Worm (Caenorhabditis elegans) whole organism, L2 larva: ENCODE data around the gene F20B10.3.

Experiments used
- ZK546.5 ChIP-seq: sonication (generic microtip); optimal IDR thresholded peaks from 2 replicates; lab custom pipeline; 2017; ENCODE audit warnings: missing biosample characterization, missing genetic modification characterization
- fos-1 ChIP-seq: fragments of 150-350 bp; optimal IDR thresholded peaks from 2 replicates; lab custom pipeline; 2014; ENCODE audit warnings: missing biosample characterization, missing genetic modification characterization
- lin-11 ChIP-seq: fragments of 150-350 bp; sonication (generic microtip); optimal IDR thresholded peaks from 2 replicates; lab custom pipeline; 2014; ENCODE audit warnings: missing biosample characterization, missing genetic modification characterization, inconsistent platforms, mixed read lengths
- lin-13 ChIP-seq: fragments of 150-350 bp; optimal IDR thresholded peaks from 2 replicates; lab custom pipeline; 2014; ENCODE audit warnings: missing biosample characterization, missing genetic modification reagents, missing genetic modification characterization
- nhr-23 ChIP-seq: fragments of 150-350 bp; optimal IDR thresholded peaks from 2 replicates; lab custom pipeline; 2014; ENCODE audit warnings: missing biosample characterization, missing genetic modification reagents, missing genetic modification characterization
- nhr-25 ChIP-seq: fragments of 150-350 bp; sonication (generic microtip); optimal IDR thresholded peaks from 3 replicates; lab custom pipeline; 2014; ENCODE audit warnings: missing biosample characterization, missing genetic modification characterization
- nhr-77 ChIP-seq: fragments of 150-350 bp; optimal IDR thresholded peaks from 2 replicates; lab custom pipeline; 2014; ENCODE audit warnings: missing biosample characterization, missing genetic modification characterization

- TF ChIP-seq nhr-77 (tag; lab: Kevin White, UChicago) (no peak), lin-13 (no peak), nhr-25 (tag; lab: Kevin White, UChicago) (no peak), nhr-23 (tag; lab: Kevin White, UChicago) (no peak), fos-1 (no peak), ZK546.5 (no peak), lin-11 (tag; lab: Kevin White, UChicago) (no peak)
These were observed 22.4 kb upstream of the F20B10.3 start, which contains the start of gene B0001.3 for ce11 chrIV:12145681-12146080.
